Worm (Caenorhabditis elegans): Measurements from ENCODE around the gene rabs-5.

Gene rabs-5

ce11 chrIV:8107502-8107901, at the start of gene rabs-5:
Gene rabs-5, minus strand, starts transcription at chrIV:8107602.
- TF ChIP-seq arid-1 (GFP tag; conservative IDR thresholded peaks at IDR 0.05): no peak

DNA sequence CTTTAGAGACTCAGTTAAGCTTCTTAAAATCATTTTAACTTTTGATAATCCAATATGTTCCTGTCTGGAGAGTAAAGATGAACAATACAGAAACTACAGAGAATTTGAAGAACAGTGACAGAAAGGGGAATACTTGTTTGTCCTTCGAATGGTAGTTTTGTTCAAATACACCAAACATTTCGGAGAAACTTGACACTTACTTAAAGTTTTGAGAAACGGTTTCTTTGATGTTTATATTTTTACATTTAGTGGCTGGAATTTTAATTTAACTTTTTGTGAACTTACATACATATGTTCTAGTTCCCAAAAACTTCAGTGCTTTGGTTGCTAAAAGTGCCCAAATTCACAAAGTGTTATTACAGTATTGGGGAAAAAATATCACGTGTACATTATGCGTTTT, 49.8 kb upstream of the rabs-5 start, which contains the start of gene B0218.5:
Gene B0218.5 (minus strand): TSS at position 101 of the 400 bp plus-strand sequence.
- TF ChIP-seq unc-39 (tag; optimal IDR thresholded peaks at IDR 0.05): no peak
- TF ChIP-seq duxl-1 (tag; optimal IDR thresholded peaks at IDR 0.05; ENCODE audit: poor library complexity): no peak
- no peak for TF ChIP-seq hlh-30 (tag; optimal IDR thresholded peaks at IDR 0.05; ENCODE audit: insufficient read depth)
- no peak for TF ChIP-seq dmd-8 (GFP tag; IDR thresholded peaks at IDR 0.05)

DNA sequence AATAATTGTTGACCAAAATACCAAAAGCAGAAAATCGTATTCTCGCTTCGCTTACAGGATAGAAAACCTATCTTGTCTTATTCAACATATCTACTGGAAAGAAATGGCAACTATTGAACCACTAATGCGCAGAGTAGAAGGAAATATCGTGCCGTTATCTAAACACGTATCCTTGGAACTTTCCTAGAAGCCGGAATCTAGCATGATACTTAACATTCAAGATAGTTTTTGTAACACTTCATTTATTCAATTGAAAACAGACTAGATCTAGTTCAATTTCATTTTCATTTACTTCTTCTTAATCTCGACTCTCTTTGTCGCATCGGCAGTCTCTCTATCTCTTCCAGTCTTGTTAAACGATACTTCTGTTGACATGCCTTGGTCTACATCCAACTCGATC, 47.6 kb upstream of the rabs-5 start:
- no peak for TF ChIP-seq ztf-7 (tag; optimal IDR thresholded peaks at IDR 0.05)
- peak in 1 of 2 experiments; percentile 66 for TF ChIP-seq unc-62 (GFP tag; optimal IDR thresholded peaks at IDR 0.05 in 1 of 2)
- no peak for TF ChIP-seq unc-62 (tag; optimal IDR thresholded peaks at IDR 0.05)
- peak; percentile 28 for TF ChIP-seq mes-2 (tag; optimal IDR thresholded peaks at IDR 0.05; ENCODE audit: poor library complexity, severe bottlenecking)
- TF ChIP-seq F10B5.3 (tag; optimal IDR thresholded peaks at IDR 0.05): no peak
- TF ChIP-seq aha-1 (tag): peak; percentile 54
- no peak for TF ChIP-seq sdz-12 (GFP tag; optimal IDR thresholded peaks at IDR 0.05)

DNA sequence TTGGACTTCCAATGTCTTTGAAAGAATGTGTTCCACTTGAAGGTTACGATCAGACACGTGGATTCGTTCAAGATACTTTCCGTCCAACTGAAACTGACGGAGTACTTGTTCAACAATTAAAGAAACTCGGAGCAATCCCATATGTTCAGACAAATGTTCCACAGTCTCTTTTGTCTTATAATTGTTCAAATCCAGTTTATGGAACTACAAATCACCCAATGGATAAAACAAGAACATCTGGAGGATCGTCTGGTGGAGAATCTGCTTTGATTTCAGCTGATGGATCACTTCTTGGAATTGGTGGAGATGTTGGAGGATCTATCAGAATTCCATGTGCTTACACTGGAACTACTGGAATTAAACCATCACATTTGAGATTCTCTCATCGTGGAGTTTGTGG, 45.8 kb upstream of the rabs-5 start:
- no peak for TF ChIP-seq unc-130 (GFP tag; optimal IDR thresholded peaks at IDR 0.05)
- peak in 1 of 2 experiments; percentile 93 for TF ChIP-seq unc-62 (GFP tag; optimal IDR thresholded peaks at IDR 0.05 in 1 of 2)
- no peak for TF ChIP-seq unc-62 (tag; optimal IDR thresholded peaks at IDR 0.05)

- TF ChIP-seq daf-16 (GFP tag; optimal IDR thresholded peaks at IDR 0.05) (no peak), daf-16 (tag; optimal IDR thresholded peaks at IDR 0.05) (peak; percentile 49), dve-1 (tag; optimal IDR thresholded peaks at IDR 0.05; ENCODE audit: insufficient read depth) (peak; percentile 21), hlh-11 (tag; optimal IDR thresholded peaks at IDR 0.05) (peak; percentile 11), dmd-6 (GFP tag; IDR thresholded peaks at IDR 0.05) (0 out of 2 replicates have a peak, but pooled peaks have one; percentile 9), nhr-28 (tag; optimal IDR thresholded peaks at IDR 0.05) (peak; percentile 53), pqm-1 (tag; optimal IDR thresholded peaks at IDR 0.05) (peak; percentile 54), jun-1 (tag; optimal IDR thresholded peaks at IDR 0.05) (no peak), nhr-237 (tag; optimal IDR thresholded peaks at IDR 0.05) (no peak)
These were observed 45.3 kb upstream of the rabs-5 start for ce11 chrIV:8152688-8153087.

DNA sequence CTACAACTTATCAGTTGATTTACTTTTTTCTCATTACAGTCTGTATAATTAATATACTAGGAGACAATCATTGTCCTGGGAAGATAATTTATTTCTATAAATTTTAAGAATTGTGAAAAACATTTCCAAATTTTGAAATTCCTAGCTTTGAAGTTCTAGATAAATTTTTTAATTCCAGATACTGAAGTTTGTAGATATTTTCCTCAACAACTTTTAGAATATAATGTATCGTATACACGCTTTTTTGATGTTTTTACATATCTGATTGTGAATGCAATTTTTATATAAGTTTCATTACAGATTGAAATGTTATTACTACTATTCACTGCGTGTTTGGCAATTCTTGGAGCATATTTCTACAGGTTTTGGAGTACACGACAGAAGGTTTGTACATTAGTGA, 44.7 kb upstream of the rabs-5 start, which contains the start of gene faah-2:
Gene faah-2 (plus strand): TSS at position 301 of the 400 bp plus-strand sequence.
- TF ChIP-seq mxl-2 (GFP tag; conservative IDR thresholded peaks at IDR 0.05) (no peak), unc-62 (GFP tag; optimal IDR thresholded peaks at IDR 0.05 in 1 of 2) (peak in 1 of 2 experiments; percentile 50), unc-62 (tag; optimal IDR thresholded peaks at IDR 0.05) (no peak)

ce11 chrIV:8151721-8152120, 44.3 kb upstream of the rabs-5 start:
- peak; percentile 52 for TF ChIP-seq nhr-77 (tag; optimal IDR thresholded peaks at IDR 0.05)
- peak; percentile 48 for TF ChIP-seq nhr-102 (tag; optimal IDR thresholded peaks at IDR 0.05)
- peak; percentile 40 for TF ChIP-seq mep-1 (tag; optimal IDR thresholded peaks at IDR 0.05)
- no peak for TF ChIP-seq snpc-4 (tag; optimal IDR thresholded peaks at IDR 0.05)
- no peak for TF ChIP-seq daf-8 (GFP tag; IDR thresholded peaks at IDR 0.05)
- TF ChIP-seq lin-15B (tag; optimal IDR thresholded peaks at IDR 0.05): no peak
- peak; percentile 72 for TF ChIP-seq nhr-28 (tag; optimal IDR thresholded peaks at IDR 0.05)
- TF ChIP-seq T20F7.1 (GFP tag; optimal IDR thresholded peaks at IDR 0.05): peak; percentile 42
- no peak for TF ChIP-seq lin-39 (tag; optimal IDR thresholded peaks at IDR 0.05)
- TF ChIP-seq nhr-237 (tag; optimal IDR thresholded peaks at IDR 0.05): no peak
- peak; percentile 80 for TF ChIP-seq tra-1 (GFP tag; IDR thresholded peaks at IDR 0.05)
- peak; percentile 23 for TF ChIP-seq nhr-48 (tag; optimal IDR thresholded peaks at IDR 0.05)
- peak; percentile 82 for TF ChIP-seq hlh-11 (tag; optimal IDR thresholded peaks at IDR 0.05)
- TF ChIP-seq php-3 (GFP tag; IDR thresholded peaks at IDR 0.05): peak; percentile 99
- peak; percentile 72 for TF ChIP-seq pqm-1 (tag; optimal IDR thresholded peaks at IDR 0.05)
- TF ChIP-seq unc-130 (GFP tag; optimal IDR thresholded peaks at IDR 0.05): no peak
- peak in 1 of 2 experiments; percentile 41 for TF ChIP-seq daf-16 (GFP tag; optimal IDR thresholded peaks at IDR 0.05)
- peak; percentile 93 for TF ChIP-seq daf-16 (tag; optimal IDR thresholded peaks at IDR 0.05)
- peak; percentile 53 for TF ChIP-seq hlh-30 (tag; optimal IDR thresholded peaks at IDR 0.05; ENCODE audit: insufficient read depth)
- no peak for TF ChIP-seq egl-27 (tag; optimal IDR thresholded peaks at IDR 0.05)
- peak; percentile 88 for TF ChIP-seq dmd-6 (GFP tag; IDR thresholded peaks at IDR 0.05)
- peak; percentile 28 for TF ChIP-seq mes-2 (tag; optimal IDR thresholded peaks at IDR 0.05; ENCODE audit: poor library complexity, severe bottlenecking)
- TF ChIP-seq dve-1 (tag; optimal IDR thresholded peaks at IDR 0.05; ENCODE audit: insufficient read depth): peak; percentile 94
- peak in 1 of 2 experiments; percentile 33 for TF ChIP-seq lsy-2 (tag; optimal IDR thresholded peaks at IDR 0.05)
- TF ChIP-seq unc-62 (GFP tag; optimal IDR thresholded peaks at IDR 0.05 in 1 of 2): no peak
- TF ChIP-seq unc-62 (tag; optimal IDR thresholded peaks at IDR 0.05): no peak
- TF ChIP-seq ceh-20 (GFP tag; IDR thresholded peaks at IDR 0.05): peak; percentile 88

Measured in whole organism, L4 larva.